Worm (Caenorhabditis elegans): Measurements from ENCODE around the gene F58B4.3.

The F58B4.3 gene

ce11 chrV:10960544-10960943, 30.9 kb downstream of the F58B4.3 start, which contains the start of gene vps-36:
Gene vps-36 (minus strand): TSS chrV:10960669.
- TF ChIP-seq ref-1 (GFP tag; conservative IDR thresholded peaks at IDR 0.05): no peak
- no peak for TF ChIP-seq ztf-23 (GFP tag; IDR thresholded peaks at IDR 0.05)
- no peak for TF ChIP-seq med-1 (GFP tag; optimal IDR thresholded peaks at IDR 0.05; ENCODE audit: insufficient read depth)
- no peak for TF ChIP-seq klf-2 (GFP tag; conservative IDR thresholded peaks at IDR 0.05)
- TF ChIP-seq T22C8.4 (GFP tag; IDR thresholded peaks at IDR 0.05): no peak
- TF ChIP-seq cog-1 (tag; optimal IDR thresholded peaks at IDR 0.05): no peak
- TF ChIP-seq flt-1 (GFP tag; IDR thresholded peaks at IDR 0.05): no peak
- TF ChIP-seq tab-1 (GFP tag; IDR thresholded peaks at IDR 0.05): no peak
- no peak for TF ChIP-seq ztf-29 (GFP tag; IDR thresholded peaks at IDR 0.05)

ce11 chrV:10961448-10961870, 31.8 kb downstream of the F58B4.3 start:
- TF ChIP-seq ztf-23 (GFP tag; IDR thresholded peaks at IDR 0.05) (peak; percentile 65), tab-1 (GFP tag; IDR thresholded peaks at IDR 0.05) (no peak)

DNA sequence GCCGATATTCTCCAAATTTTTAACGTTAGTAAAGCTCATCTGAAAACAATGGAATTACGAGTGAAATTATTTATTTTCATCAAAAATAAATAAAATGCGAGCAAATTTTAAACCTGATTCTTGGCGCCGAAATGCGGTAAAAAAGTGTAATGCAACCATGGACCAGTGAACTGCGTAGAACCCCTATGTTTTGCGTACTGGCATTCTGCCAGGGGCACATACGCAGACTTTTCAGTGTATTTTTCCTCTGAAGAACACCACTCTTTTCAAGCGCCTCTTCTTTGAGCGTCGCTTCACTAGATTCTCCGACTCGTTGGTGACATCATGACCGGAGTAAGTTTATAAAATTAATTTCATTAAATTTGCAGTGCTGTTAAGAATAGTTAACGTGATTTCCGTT, 35.9 kb downstream of the F58B4.3 start, which contains the start of the genes ctf-4 and eef-1G:
ctf-4 (minus strand) TSS at position 39 of the 400 bp plus-strand sequence.
eef-1G (plus strand) TSS at position 219 of the 400 bp plus-strand sequence.
- 0 out of 2 replicates have a peak, but pooled peaks have one; percentile 25 for TF ChIP-seq T22C8.4 (GFP tag; IDR thresholded peaks at IDR 0.05)
- TF ChIP-seq ztf-23 (GFP tag; IDR thresholded peaks at IDR 0.05): peak; percentile 100
- no peak for TF ChIP-seq ztf-29 (GFP tag; IDR thresholded peaks at IDR 0.05)
- no peak for TF ChIP-seq tab-1 (GFP tag; IDR thresholded peaks at IDR 0.05)
- no peak for TF ChIP-seq klf-2 (GFP tag; conservative IDR thresholded peaks at IDR 0.05)
- peak; percentile 86 for TF ChIP-seq cog-1 (tag; optimal IDR thresholded peaks at IDR 0.05)
- no peak for TF ChIP-seq med-1 (GFP tag; optimal IDR thresholded peaks at IDR 0.05; ENCODE audit: insufficient read depth)
- TF ChIP-seq ref-1 (GFP tag; conservative IDR thresholded peaks at IDR 0.05): no peak
- peak; percentile 69 for TF ChIP-seq flt-1 (GFP tag; IDR thresholded peaks at IDR 0.05)

DNA sequence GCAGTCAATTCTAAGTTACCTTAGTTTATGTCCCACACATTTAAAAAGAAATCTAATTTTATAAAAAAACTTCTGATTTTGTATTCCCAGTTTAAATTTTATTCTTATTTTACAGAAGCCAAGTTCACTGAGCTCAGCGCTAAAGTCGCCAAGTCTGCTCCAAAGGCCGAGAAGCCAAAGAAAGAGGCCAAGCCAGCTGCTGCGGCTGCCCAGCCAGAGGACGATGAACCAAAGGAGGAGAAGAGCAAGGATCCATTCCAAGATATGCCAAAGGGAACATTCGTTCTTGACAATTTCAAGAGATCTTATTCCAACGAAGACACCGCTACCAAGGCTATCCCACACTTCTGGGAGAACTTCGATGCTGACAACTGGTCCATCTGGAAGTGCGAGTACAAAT, 37.3 kb downstream of the F58B4.3 start:
- TF ChIP-seq ztf-29 (GFP tag; IDR thresholded peaks at IDR 0.05): no peak
- no peak for TF ChIP-seq cog-1 (tag; optimal IDR thresholded peaks at IDR 0.05)
- TF ChIP-seq klf-2 (GFP tag; conservative IDR thresholded peaks at IDR 0.05): no peak
- TF ChIP-seq tab-1 (GFP tag; IDR thresholded peaks at IDR 0.05): no peak
- no peak for TF ChIP-seq T22C8.4 (GFP tag; IDR thresholded peaks at IDR 0.05)
- no peak for TF ChIP-seq med-1 (GFP tag; optimal IDR thresholded peaks at IDR 0.05; ENCODE audit: insufficient read depth)
- no peak for TF ChIP-seq ref-1 (GFP tag; conservative IDR thresholded peaks at IDR 0.05)

DNA sequence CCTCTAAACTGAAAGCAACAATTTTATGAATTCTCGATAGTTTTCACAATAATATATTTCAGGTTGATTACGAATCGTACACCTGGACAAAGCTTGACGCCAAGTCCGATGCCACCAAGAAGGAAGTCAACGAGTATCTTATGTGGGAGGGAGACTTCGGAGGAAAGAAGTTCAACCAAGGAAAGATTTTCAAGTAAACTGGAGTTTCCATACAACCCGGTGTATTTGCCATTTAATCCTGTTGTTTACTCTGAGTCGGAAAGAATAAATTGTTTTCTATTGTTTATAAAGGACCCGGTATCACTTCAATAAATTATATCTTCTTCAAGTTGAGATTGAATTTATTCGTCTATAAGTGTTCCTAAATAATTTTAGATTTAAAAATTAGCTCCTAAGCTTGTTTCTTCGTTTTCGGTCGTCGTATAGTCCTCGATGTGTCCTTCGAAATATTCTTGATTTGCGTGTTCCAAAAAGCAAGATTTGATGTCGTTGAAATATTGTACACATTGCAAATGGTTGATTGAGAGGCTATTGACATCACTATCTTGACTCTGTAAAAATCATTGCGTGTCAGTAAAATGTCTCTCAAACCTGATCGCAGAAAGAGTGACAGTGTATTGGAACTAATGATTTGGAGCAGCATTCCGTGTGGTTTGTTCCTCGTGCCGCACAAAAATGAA, 38.1 kb downstream of the F58B4.3 start:
- TF ChIP-seq ztf-29 (GFP tag; IDR thresholded peaks at IDR 0.05) (no peak), tab-1 (GFP tag; IDR thresholded peaks at IDR 0.05) (no peak), klf-2 (GFP tag; conservative IDR thresholded peaks at IDR 0.05) (no peak), flt-1 (GFP tag; IDR thresholded peaks at IDR 0.05) (no peak)

DNA sequence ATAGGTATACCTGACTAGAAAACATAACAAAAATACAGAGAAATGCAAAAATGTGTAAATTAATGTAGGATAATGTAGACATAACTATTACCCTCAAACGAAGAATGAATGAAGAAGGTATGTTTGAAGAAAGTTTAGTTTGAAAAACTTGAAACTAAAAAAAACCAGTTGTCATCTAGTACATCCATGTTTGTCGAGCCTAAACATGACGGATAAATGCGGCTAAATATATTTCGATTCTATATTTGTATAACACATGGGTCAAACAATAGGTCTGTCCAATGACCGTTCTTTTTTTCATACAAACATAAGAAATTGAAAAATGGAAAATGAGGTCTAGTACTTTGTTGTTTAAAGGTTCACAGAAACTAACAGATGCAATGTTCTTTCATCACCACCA, 40.5 kb downstream of the F58B4.3 start, which contains the start of gene F17C11.22:
F17C11.22 (minus strand) TSS at position 101 of the 400 bp plus-strand sequence.
- TF ChIP-seq flt-1 (GFP tag; IDR thresholded peaks at IDR 0.05): no peak
- no peak for TF ChIP-seq ztf-29 (GFP tag; IDR thresholded peaks at IDR 0.05)
- no peak for TF ChIP-seq ztf-23 (GFP tag; IDR thresholded peaks at IDR 0.05)
- TF ChIP-seq klf-2 (GFP tag; conservative IDR thresholded peaks at IDR 0.05): no peak
- no peak for TF ChIP-seq med-1 (GFP tag; optimal IDR thresholded peaks at IDR 0.05; ENCODE audit: insufficient read depth)
- TF ChIP-seq cog-1 (tag; optimal IDR thresholded peaks at IDR 0.05): no peak
- TF ChIP-seq ref-1 (GFP tag; conservative IDR thresholded peaks at IDR 0.05): no peak
- TF ChIP-seq T22C8.4 (GFP tag; IDR thresholded peaks at IDR 0.05): no peak

ce11 chrV:10970930-10971329, 41.3 kb downstream of the F58B4.3 start:
- TF ChIP-seq ztf-29 (GFP tag; IDR thresholded peaks at IDR 0.05) (no peak), flt-1 (GFP tag; IDR thresholded peaks at IDR 0.05) (no peak), cog-1 (tag; optimal IDR thresholded peaks at IDR 0.05) (no peak), ztf-23 (GFP tag; IDR thresholded peaks at IDR 0.05) (no peak), klf-2 (GFP tag; conservative IDR thresholded peaks at IDR 0.05) (no peak), med-1 (GFP tag; optimal IDR thresholded peaks at IDR 0.05; ENCODE audit: insufficient read depth) (no peak), T22C8.4 (GFP tag; IDR thresholded peaks at IDR 0.05) (no peak), tab-1 (GFP tag; IDR thresholded peaks at IDR 0.05) (no peak), ref-1 (GFP tag; conservative IDR thresholded peaks at IDR 0.05) (no peak)

DNA sequence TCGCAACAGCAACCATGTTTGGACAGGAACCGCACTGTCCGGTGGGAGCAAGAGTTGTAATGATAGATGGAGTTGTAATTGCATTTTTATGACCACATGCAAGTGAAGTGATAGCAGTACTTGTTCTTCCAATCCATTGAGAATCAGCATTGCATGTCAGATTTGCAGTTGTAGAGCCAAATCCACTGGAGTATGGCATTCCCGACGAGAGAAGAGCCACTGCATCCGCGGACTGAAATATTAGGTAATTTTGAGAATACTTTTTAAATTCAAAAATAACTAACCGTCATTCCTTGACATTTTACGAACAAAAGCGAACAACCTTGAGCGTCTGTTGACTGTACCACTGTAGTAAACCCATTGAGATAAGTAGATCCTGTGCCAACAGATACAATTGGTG, 45.5 kb downstream of the F58B4.3 start:
- TF ChIP-seq ztf-23 (GFP tag; IDR thresholded peaks at IDR 0.05) (no peak), T22C8.4 (GFP tag; IDR thresholded peaks at IDR 0.05) (no peak), klf-2 (GFP tag; conservative IDR thresholded peaks at IDR 0.05) (no peak), ref-1 (GFP tag; conservative IDR thresholded peaks at IDR 0.05) (no peak), ztf-29 (GFP tag; IDR thresholded peaks at IDR 0.05) (no peak), tab-1 (GFP tag; IDR thresholded peaks at IDR 0.05) (no peak), med-1 (GFP tag; optimal IDR thresholded peaks at IDR 0.05; ENCODE audit: insufficient read depth) (no peak), flt-1 (GFP tag; IDR thresholded peaks at IDR 0.05) (no peak), cog-1 (tag; optimal IDR thresholded peaks at IDR 0.05) (no peak)
